Fruit fly (Drosophila melanogaster): ENCODE results near the gene CG42847.

DNA sequence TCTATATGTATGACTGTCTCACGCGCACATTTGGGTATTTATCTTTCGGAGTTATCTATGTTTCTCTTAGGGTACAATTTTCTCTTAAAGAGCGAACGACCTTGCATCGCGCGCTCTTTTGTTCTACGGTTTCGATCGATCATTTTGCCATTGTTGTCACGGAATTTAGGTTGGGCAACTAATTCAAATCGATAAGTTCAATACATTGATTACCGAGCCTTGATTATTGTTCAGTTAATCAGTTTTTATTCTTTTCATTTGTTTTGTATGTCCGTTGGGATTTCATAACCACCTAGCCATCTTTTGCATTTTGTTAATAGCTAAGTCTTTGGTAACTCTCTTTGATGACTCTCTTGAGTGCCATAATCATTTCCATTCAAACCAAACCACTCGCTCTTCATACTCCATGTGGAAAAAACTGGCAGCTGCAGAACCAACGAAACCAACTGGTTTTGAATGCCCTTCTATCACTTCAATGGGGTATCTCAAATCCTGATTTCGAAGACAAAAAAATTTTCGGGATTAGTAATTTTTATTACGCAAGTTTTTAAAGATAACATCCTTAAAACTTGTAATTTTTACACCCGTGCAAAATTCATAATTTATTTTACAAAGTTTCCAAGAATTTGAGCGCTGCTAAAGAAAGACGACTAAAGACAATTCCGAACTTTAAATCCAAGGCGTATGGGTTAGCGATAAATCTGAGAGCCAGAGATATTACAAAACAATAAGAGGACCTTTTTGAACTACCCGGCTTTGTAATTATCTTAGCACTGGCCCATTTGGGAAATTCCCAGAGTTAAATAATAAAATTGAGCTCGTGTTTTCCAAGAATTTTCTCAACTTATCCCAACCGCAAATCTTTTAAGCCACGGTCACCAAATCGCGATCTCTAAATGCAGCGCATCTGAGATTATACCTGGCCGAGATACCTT is 20.9 kb downstream of the CG42847 start:
- TF ChIP-seq CG7101 (tag; optimal IDR thresholded peaks at IDR 0.05) (no peak), kay (GFP tag; ENCODE audit: borderline replicate concordance) (no peak), CG14711 (tag; optimal IDR thresholded peaks at IDR 0.05) (peak; percentile 4)

All from whole organism, adult.